Worm (Caenorhabditis elegans): ENCODE data around the gene F58E2.4.

ce11 chrIV:3467751-3468150, 4.6 kb downstream of the F58E2.4 start:
- TF ChIP-seq sptf-1 (tag; optimal IDR thresholded peaks at IDR 0.05): no peak
- TF ChIP-seq ceh-83 (GFP tag; optimal IDR thresholded peaks at IDR 0.05): no peak
- no peak for TF ChIP-seq nhr-12 (tag; optimal IDR thresholded peaks at IDR 0.05)
- no peak for TF ChIP-seq elt-1 (tag; optimal IDR thresholded peaks at IDR 0.05; ENCODE audit: borderline replicate concordance, insufficient read depth)
- TF ChIP-seq lin-13 (tag; optimal IDR thresholded peaks at IDR 0.05): no peak
- TF ChIP-seq snpc-4 (tag; optimal IDR thresholded peaks at IDR 0.05): no peak

All from whole organism, mixed stage, embryonic.